Worm (Caenorhabditis elegans) whole organism, L1 larva: ENCODE measurements around the gene R186.8.

Experiments
- C16A3.4 ChIP-seq: fragments of 150-350 bp; optimal IDR thresholded peaks from 2 replicates; lab custom pipeline; 2014; ENCODE audit warnings: missing biosample characterization, missing genetic modification characterization
- C34B4.2 ChIP-seq: sonication (generic microtip); optimal IDR thresholded peaks from 2 replicates; lab custom pipeline; 2017; ENCODE audit warnings: mild to moderate bottlenecking, missing genetic modification characterization, missing compliant biosample characterization
- alr-1 ChIP-seq: fragments of 200-800 bp; sonication (Bioruptor generic); optimal IDR thresholded peaks from 2 replicates; lab custom pipeline; 2018; ENCODE audit warnings: borderline replicate concordance, mild to moderate bottlenecking, missing genetic modification characterization, missing compliant biosample characterization
- ama-1 ChIP-seq: fragments of 150-350 bp; optimal IDR thresholded peaks from 2 replicates; lab custom pipeline; 2014
- blmp-1 ChIP-seq: fragments of 150-350 bp; optimal IDR thresholded peaks from 2 replicates; lab custom pipeline; 2014; ENCODE audit warnings: missing biosample characterization, missing genetic modification characterization
- ceh-63 ChIP-seq: fragments of 200-800 bp; sonication (Bioruptor generic); optimal IDR thresholded peaks from 2 replicates; lab custom pipeline; 2018; ENCODE audit warnings: mild to moderate bottlenecking, missing genetic modification characterization, missing compliant biosample characterization
- ceh-8 ChIP-seq: fragments of 200-800 bp; sonication (Bioruptor generic); optimal IDR thresholded peaks from 2 replicates; lab custom pipeline; 2018; ENCODE audit warnings: mild to moderate bottlenecking, missing genetic modification characterization, moderate library complexity, missing compliant biosample characterization
- ceh-82 ChIP-seq, 3 experiments: fragments of 150-350 bp in 1 of 3; sonication (generic microtip) in 2 of 3; optimal IDR thresholded peaks; 2 replicates each; lab custom pipeline; 2014 to 2017; ENCODE audit warnings: missing biosample characterization in 3 of 3, missing genetic modification characterization in 3 of 3
- ceh-88 ChIP-seq: fragments of 200-800 bp; sonication (Bioruptor generic); IDR thresholded peaks from 2 replicates; pipeline ENCODE4 v1.3.6; 2022; ENCODE audit warnings: missing genetic modification characterization, missing compliant biosample characterization
- efl-1 ChIP-seq, 4 experiments: fragments of 150-350 bp; optimal IDR thresholded peaks in 3 of 4; peaks in 1 of 4; 1 replicate in 1 of 4; 2 replicates in 3 of 4; lab custom pipeline; 2014; ENCODE audit warnings: missing biosample characterization in 2 of 4, missing genetic modification characterization in 2 of 4, missing genetic modification reagents in 2 of 4
- efl-3 ChIP-seq: fragments of 200-800 bp; sonication (Bioruptor generic); optimal IDR thresholded peaks from 2 replicates; lab custom pipeline; 2018; ENCODE audit warnings: mild to moderate bottlenecking, missing genetic modification characterization, missing compliant biosample characterization
- elt-3 ChIP-seq, 6 experiments: fragments of 150-350 bp in 1 of 6; sonication (generic microtip); optimal IDR thresholded peaks; 2 replicates each; lab custom pipeline; 2017 to 2018; ENCODE audit warnings: missing biosample characterization in 6 of 6, missing genetic modification characterization in 6 of 6, inconsistent platforms in 1 of 6
- fkh-4 ChIP-seq: sonication (generic microtip); optimal IDR thresholded peaks from 2 replicates; lab custom pipeline; 2016; ENCODE audit warnings: missing compliant biosample characterization, missing genetic modification characterization, borderline replicate concordance
- grh-1 ChIP-seq: fragments of 200-800 bp; sonication (Bioruptor generic); IDR thresholded peaks from 2 replicates; pipeline ENCODE4 v1.3.6; 2022; ENCODE audit warnings: missing genetic modification reagents, missing genetic modification characterization, missing compliant biosample characterization
- hlh-17 ChIP-seq: fragments of 200-800 bp; sonication (Bioruptor generic); optimal IDR thresholded peaks from 2 replicates; lab custom pipeline; 2018; ENCODE audit warnings: missing genetic modification characterization, mild to moderate bottlenecking, missing compliant biosample characterization, moderate library complexity, borderline replicate concordance
- hlh-4 ChIP-seq: sonication (generic microtip); optimal IDR thresholded peaks from 2 replicates; lab custom pipeline; 2016; ENCODE audit warnings: mild to moderate bottlenecking, missing genetic modification characterization, missing compliant biosample characterization
- hpl-2 ChIP-seq: fragments of 150-350 bp; optimal IDR thresholded peaks from 2 replicates; lab custom pipeline; 2014; ENCODE audit warnings: missing biosample characterization, missing genetic modification reagents, missing genetic modification characterization
- irx-1 ChIP-seq: sonication (generic microtip); optimal IDR thresholded peaks from 2 replicates; lab custom pipeline; 2016; ENCODE audit warnings: missing genetic modification characterization, missing compliant biosample characterization
- isw-1 ChIP-seq: fragments of 200-800 bp; sonication (Bioruptor generic); IDR thresholded peaks from 2 replicates; pipeline ENCODE4 v1.3.6; 2022; ENCODE audit warnings: missing genetic modification characterization, missing compliant biosample characterization
- lin-35 ChIP-seq, 2 experiments: fragments of 150-350 bp; optimal IDR thresholded peaks; 2 replicates each; lab custom pipeline; 2014; ENCODE audit warnings: missing biosample characterization in 2 of 2, missing genetic modification characterization in 2 of 2, missing genetic modification reagents in 2 of 2
- lir-3 ChIP-seq: sonication (generic microtip); optimal IDR thresholded peaks from 2 replicates; lab custom pipeline; 2016; ENCODE audit warnings: mild to moderate bottlenecking, missing genetic modification characterization, moderate library complexity, missing compliant biosample characterization; ENCODE audit not compliant: poor library complexity
- lsy-2 ChIP-seq, 2 experiments: fragments of 150-350 bp; optimal IDR thresholded peaks; 2 replicates each; lab custom pipeline; 2014; ENCODE audit warnings: missing biosample characterization in 2 of 2, missing genetic modification characterization in 2 of 2
- mef-2 ChIP-seq: fragments of 150-350 bp; optimal IDR thresholded peaks from 2 replicates; lab custom pipeline; 2014; ENCODE audit warnings: missing biosample characterization, missing genetic modification characterization
- mep-1 ChIP-seq: fragments of 150-350 bp; optimal IDR thresholded peaks from 2 replicates; lab custom pipeline; 2014; ENCODE audit warnings: missing biosample characterization, missing genetic modification characterization
- nhr-12 ChIP-seq: sonication (generic microtip); optimal IDR thresholded peaks from 2 replicates; lab custom pipeline; 2017; ENCODE audit warnings: missing biosample characterization, missing genetic modification characterization
- nhr-47 ChIP-seq: sonication (generic microtip); optimal IDR thresholded peaks from 2 replicates; lab custom pipeline; 2016; ENCODE audit warnings: mild to moderate bottlenecking, missing genetic modification characterization, moderate library complexity, missing compliant biosample characterization
- nhr-77 ChIP-seq: fragments of 150-350 bp; optimal IDR thresholded peaks from 2 replicates; lab custom pipeline; 2014; ENCODE audit warnings: missing biosample characterization, missing genetic modification characterization
- nhr-85 ChIP-seq: sonication (generic microtip); peaks from one replicate; lab custom pipeline; 2016; ENCODE audit warnings: missing genetic modification characterization, inconsistent platforms, missing compliant biosample characterization
- pag-3 ChIP-seq: sonication (generic microtip); optimal IDR thresholded peaks from 2 replicates; lab custom pipeline; 2017; ENCODE audit warnings: missing genetic modification characterization, mild to moderate bottlenecking, missing compliant biosample characterization, antibody characterized with exemption, borderline replicate concordance; ENCODE audit not compliant: insufficient read depth
- pqm-1 ChIP-seq: sonication (generic microtip); optimal IDR thresholded peaks from 3 replicates; lab custom pipeline; 2017; ENCODE audit warnings: missing biosample characterization, missing genetic modification characterization
- skn-1 ChIP-seq: fragments of 150-350 bp; optimal IDR thresholded peaks from 2 replicates; lab custom pipeline; 2014; ENCODE audit warnings: missing biosample characterization, missing genetic modification characterization
- snu-23 ChIP-seq: sonication (generic microtip); optimal IDR thresholded peaks from 2 replicates; lab custom pipeline; 2016; ENCODE audit warnings: missing genetic modification characterization, missing compliant biosample characterization
- sox-4 ChIP-seq: sonication (generic microtip); optimal IDR thresholded peaks from 2 replicates; lab custom pipeline; 2016; ENCODE audit warnings: missing genetic modification characterization, missing compliant biosample characterization
- sup-37 ChIP-seq: fragments of 200-800 bp; sonication (Bioruptor generic); optimal IDR thresholded peaks from 2 replicates; lab custom pipeline; 2018; ENCODE audit warnings: mild to moderate bottlenecking, missing genetic modification characterization, missing compliant biosample characterization
- swsn-7 ChIP-seq: sonication (generic microtip); optimal IDR thresholded peaks from 2 replicates; lab custom pipeline; 2016; ENCODE audit warnings: missing genetic modification characterization, missing compliant biosample characterization
- tbx-2 ChIP-seq: sonication (generic microtip); optimal IDR thresholded peaks from 2 replicates; lab custom pipeline; 2016; ENCODE audit warnings: missing genetic modification characterization, missing compliant biosample characterization
- unc-30 ChIP-seq: sonication (generic microtip); optimal IDR thresholded peaks from 2 replicates; lab custom pipeline; 2017; ENCODE audit warnings: missing biosample characterization, missing genetic modification characterization
- unc-86 ChIP-seq: sonication (generic microtip); optimal IDR thresholded peaks from 2 replicates; lab custom pipeline; 2016; ENCODE audit warnings: missing genetic modification characterization, missing compliant biosample characterization
- unc-98 ChIP-seq: fragments of 200-800 bp; sonication (Bioruptor generic); IDR thresholded peaks from 2 replicates; pipeline ENCODE4 v1.3.6; 2022; ENCODE audit warnings: missing genetic modification characterization, missing compliant biosample characterization
- xbp-1 ChIP-seq: sonication (generic microtip); optimal IDR thresholded peaks from 2 replicates; lab custom pipeline; 2016; ENCODE audit warnings: missing genetic modification characterization, missing compliant biosample characterization
- zag-1 ChIP-seq: fragments of 150-350 bp; optimal IDR thresholded peaks from 2 replicates; lab custom pipeline; 2014; ENCODE audit warnings: missing biosample characterization, missing genetic modification characterization
- zip-4 ChIP-seq: fragments of 200-800 bp; sonication (Bioruptor generic); optimal IDR thresholded peaks from 2 replicates; lab custom pipeline; 2018; ENCODE audit warnings: mild to moderate bottlenecking, missing genetic modification characterization, moderate library complexity, missing compliant biosample characterization
- ztf-4 ChIP-seq: fragments of 150-350 bp; optimal IDR thresholded peaks from 2 replicates; lab custom pipeline; 2014; ENCODE audit warnings: missing biosample characterization, missing genetic modification characterization

The R186.8 gene

ce11 chrV:12950812-12951528, 16.8 kb downstream of the R186.8 start, which contains the start of the genes T16G1.9 and T16G1.18 (continued):
- TF ChIP-seq alr-1 (tag; lab: Kevin White, UChicago) (no peak), elt-3 (tag; optimal IDR thresholded peaks at IDR 0.05; lab: Kevin White, UChicago) (peak in 1 of 6 experiments; percentile 6), isw-1 (GFP tag; lab: Robert Waterston, UW) (no peak), lin-35 (GFP tag; optimal IDR thresholded peaks at IDR 0.05; lab: Kevin White, UChicago) (peak; percentile 52 to 56), hpl-2 (GFP tag; lab: Kevin White, UChicago) (no peak), snu-23 (GFP tag; lab: Kevin White, UChicago) (peak; percentile 56), mep-1 (tag; lab: Kevin White, UChicago) (peak; percentile 43), xbp-1 (tag; lab: Kevin White, UChicago) (peak; percentile 36), unc-30 (tag; lab: Kevin White, UChicago) (no peak), lsy-2 (tag; optimal IDR thresholded peaks at IDR 0.05; lab: Kevin White, UChicago) (peak; percentile 41 to 67), ceh-82 (tag; optimal IDR thresholded peaks at IDR 0.05; lab: Kevin White, UChicago) (peak in 2 of 3 experiments; percentile 21 to 47)

ce11 chrV:12949607-12950006, 18.2 kb downstream of the R186.8 start, which contains the start of gene T16G1.13:
Gene T16G1.13, plus strand, starts transcription at chrV:12949907.
- no peak for TF ChIP-seq unc-86 (tag; lab: Kevin White, UChicago)

- no peak for TF ChIP-seq zip-4 (GFP tag; lab: Kevin White, UChicago)
- peak; percentile 62 for TF ChIP-seq nhr-85
- TF ChIP-seq hlh-4 (tag; lab: Kevin White, UChicago), result no peak
- no peak for TF ChIP-seq pag-3 (tag; lab: Kevin White, UChicago)
- TF ChIP-seq ama-1, result no peak
- TF ChIP-seq, all 84 proteins: peak for 1
Observed at ce11 chrV:12944775-12945174, 23.0 kb downstream of the R186.8 start, which contains the start of gene grl-2. Gene grl-2, plus strand, starts transcription at chrV:12945075.

DNA sequence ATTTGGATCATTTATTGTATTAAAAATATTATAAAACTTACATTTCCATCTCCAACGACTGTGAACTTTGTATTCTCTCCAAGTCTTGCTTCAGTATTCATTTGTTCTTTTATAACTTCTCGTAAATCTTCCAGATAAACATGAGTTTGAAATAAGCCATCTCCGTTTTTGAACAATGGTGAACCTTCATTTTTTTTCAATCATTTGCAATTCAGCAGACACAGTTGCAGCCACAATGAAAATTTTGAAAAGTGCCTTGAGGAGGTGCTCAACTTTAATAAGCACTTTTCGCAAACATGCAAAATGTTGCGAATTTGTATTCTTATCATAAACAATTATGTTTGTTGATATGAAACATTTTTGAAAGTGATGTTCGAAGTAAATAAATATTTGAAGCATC, 23.6 kb downstream of the R186.8 start, which contains the start of gene T16G1.3:
T16G1.3 (minus strand) TSS at position 101 of the 400 bp plus-strand sequence.
- no peak for TF ChIP-seq ztf-4 (tag; lab: Kevin White, UChicago)
- no peak for TF ChIP-seq isw-1 (GFP tag; lab: Robert Waterston, UW)
- no peak for TF ChIP-seq snu-23 (GFP tag; lab: Kevin White, UChicago)
- TF ChIP-seq ceh-88 (GFP tag; lab: Robert Waterston, UW), result no peak
- TF ChIP-seq lir-3, result no peak
- TF ChIP-seq ceh-8 (GFP tag; lab: Kevin White, UChicago), result no peak
- TF ChIP-seq zip-4 (GFP tag; lab: Kevin White, UChicago), result no peak
- no peak for TF ChIP-seq nhr-77 (tag; lab: Kevin White, UChicago)
- no peak for TF ChIP-seq lsy-2 (tag; optimal IDR thresholded peaks at IDR 0.05; lab: Kevin White, UChicago)
- no peak for TF ChIP-seq C16A3.4 (tag; lab: Kevin White, UChicago)
- TF ChIP-seq swsn-7 (tag; lab: Kevin White, UChicago), result no peak
- no peak for TF ChIP-seq ceh-63
- no peak for TF ChIP-seq unc-98
- TF ChIP-seq sox-4 (tag; lab: Kevin White, UChicago), result no peak
- no peak for TF ChIP-seq pqm-1 (tag; lab: Kevin White, UChicago)
- TF ChIP-seq C34B4.2, result no peak
- no peak for TF ChIP-seq irx-1 (tag; lab: Kevin White, UChicago)

- TF ChIP-seq nhr-77 (tag; lab: Kevin White, UChicago) (no peak), swsn-7 (tag; lab: Kevin White, UChicago) (no peak), efl-1 (optimal IDR thresholded peaks at IDR 0.05; lab: Kevin White, UChicago) (no peak), efl-1 (GFP tag; optimal IDR thresholded peaks at IDR 0.05 in 1 of 2; lab: Kevin White, UChicago) (no peak), fkh-4 (tag; lab: Kevin White, UChicago) (no peak), blmp-1 (tag; lab: Kevin White, UChicago) (no peak), efl-3 (GFP tag; lab: Kevin White, UChicago) (no peak), sup-37 (no peak), ceh-63 (no peak), mef-2 (tag; lab: Kevin White, UChicago) (no peak), tbx-2 (tag; lab: Kevin White, UChicago) (no peak), hlh-17 (no peak), zag-1 (tag; lab: Kevin White, UChicago) (no peak), ceh-88 (GFP tag; lab: Robert Waterston, UW) (no peak), grh-1 (no peak), skn-1 (tag; lab: Kevin White, UChicago) (no peak), lin-35 (GFP tag; optimal IDR thresholded peaks at IDR 0.05; lab: Kevin White, UChicago) (no peak), nhr-12 (tag; lab: Kevin White, UChicago) (no peak), nhr-47 (tag; lab: Kevin White, UChicago) (no peak)
Observed at ce11 chrV:12943399-12943798, 24.4 kb downstream of the R186.8 start.
